Worm (Caenorhabditis elegans) whole organism, late embryonic: ENCODE measurements around the gene F54B8.4.

Experiments used
- F13H6.1 ChIP-seq: sonication (generic microtip); optimal IDR thresholded peaks from 2 replicates; lab custom pipeline; 2016; ENCODE audit warnings: missing genetic modification characterization, missing compliant biosample characterization
- ama-1 ChIP-seq: fragments of 150-350 bp; optimal IDR thresholded peaks from 2 replicates; lab custom pipeline; 2014
- nfya-1 ChIP-seq: sonication (generic microtip); optimal IDR thresholded peaks from 2 replicates; lab custom pipeline; 2017; ENCODE audit warnings: missing genetic modification characterization, mild to moderate bottlenecking, missing compliant biosample characterization, antibody characterized with exemption, moderate library complexity
- sox-4 ChIP-seq: sonication (generic microtip); optimal IDR thresholded peaks from 2 replicates; lab custom pipeline; 2017; ENCODE audit warnings: mild to moderate bottlenecking, missing genetic modification characterization, inconsistent platforms, missing compliant biosample characterization
- tbx-2 ChIP-seq: sonication (generic microtip); optimal IDR thresholded peaks from 2 replicates; lab custom pipeline; 2016; ENCODE audit warnings: missing genetic modification characterization, missing compliant biosample characterization
- unc-3 ChIP-seq, 2 experiments: fragments of 200-800 bp in 1 of 2; sonication (Bioruptor generic) in 1 of 2; sonication (generic microtip) in 1 of 2; conservative IDR thresholded peaks in 1 of 2; optimal IDR thresholded peaks in 1 of 2; 2 replicates each; pipeline versions ENCODE4 v1.3.6 to Lab custom; 2016 to 2022; ENCODE audit warnings: missing compliant biosample characterization in 2 of 2, missing genetic modification characterization in 2 of 2, missing genetic modification reagents in 1 of 2

ce11 chrV:15829907-15830306, 13.7 kb downstream of the F54B8.4 start, which contains the start of gene srbc-55:
- TF ChIP-seq tbx-2 (tag; lab: Kevin White, UChicago) (no peak), F13H6.1 (tag; lab: Kevin White, UChicago) (no peak), nfya-1 (tag; lab: Kevin White, UChicago) (no peak), sox-4 (tag; lab: Kevin White, UChicago) (no peak), ama-1 (lab: Kevin White, UChicago) (no peak), unc-3 (GFP tag; conservative IDR thresholded peaks at IDR 0.05; lab: Robert Waterston, UW) (no peak), unc-3 (tag; optimal IDR thresholded peaks at IDR 0.05; lab: Kevin White, UChicago) (no peak)
